Fruit fly (Drosophila melanogaster) whole organism, wandering third instar larva: ENCODE measurements around the gene CG17294.

Experiments used
- Dif ChIP-seq: fragments of 200-275, 200-300 bp; sonication (Bioruptor generic); optimal IDR thresholded peaks from 2 replicates; lab custom pipeline; 2018; ENCODE audit warnings: missing biosample characterization, missing genetic modification characterization; ENCODE audit not compliant: partially characterized antibody
- N ChIP-seq: fragments of >200 bp; optimal IDR thresholded peaks from 2 replicates; lab custom pipeline; 2018; ENCODE audit warnings: missing biosample characterization, missing external identifiers, missing genetic modification characterization
- brk ChIP-seq: fragments of 200-800 bp; sonication (Bioruptor generic); optimal IDR thresholded peaks from 2 replicates; lab custom pipeline; 2016; ENCODE audit warnings: missing biosample characterization, mild to moderate bottlenecking, missing genetic modification characterization
- dmrt93B ChIP-seq: fragments of 200-800 bp; sonication (Bioruptor generic); optimal IDR thresholded peaks from 2 replicates; lab custom pipeline; 2018; ENCODE audit warnings: missing biosample characterization, mild to moderate bottlenecking, missing genetic modification characterization
- psq ChIP-seq: fragments of 200-800 bp; sonication (Bioruptor generic); optimal IDR thresholded peaks from 3 replicates; lab custom pipeline; 2017; ENCODE audit warnings: missing biosample characterization, mild to moderate bottlenecking, missing genetic modification characterization, moderate library complexity

dm6 chr2L:8398721-8399120 lies 21.9 kb downstream of the CG17294 start, which contains the start of gene CG13386:
- TF ChIP-seq psq (GFP tag; lab: Kevin White, UChicago): no peak
- no peak for TF ChIP-seq Dif (GFP tag; lab: Kevin White, UChicago)
- TF ChIP-seq dmrt93B (GFP tag; lab: Kevin White, UChicago): no peak
- TF ChIP-seq N (GFP tag; lab: Kevin White, UChicago): no peak
- no peak for TF ChIP-seq brk (GFP tag; lab: Kevin White, UChicago)
